Fruit fly (Drosophila melanogaster) S2 (cell line): ENCODE measurements around the gene Cyp4e3.

ENCODE experiments used
- CG8478 ChIP-seq: fragments of >200 bp; optimal IDR thresholded peaks from 2 replicates; lab custom pipeline; 2018
- CTCF ChIP-seq, 2 experiments: fragments of >200 bp; optimal IDR thresholded peaks; 2 replicates each; lab custom pipeline; 2018

Cyp4e3 gene

dm6 chr2L:9763212-9763869, 13.5 kb upstream of the Cyp4e3 start, which contains the start of the genes Taf11 and und:
Gene Taf11 (minus strand): TSS chr2L:9763262.
Gene und (plus strand): TSS chr2L:9763369.
- TF ChIP-seq CTCF (optimal IDR thresholded peaks at IDR 0.05; lab: Kevin White, UChicago) = no peak
- no peak for TF ChIP-seq CG8478 (lab: Kevin White, UChicago)

- TF ChIP-seq CTCF (optimal IDR thresholded peaks at IDR 0.05; lab: Kevin White, UChicago) = no peak
- TF ChIP-seq CG8478 (lab: Kevin White, UChicago) = no peak
These were observed 9.0 kb upstream of the Cyp4e3 start for dm6 chr2L:9758856-9759255.

- TF ChIP-seq CG8478 (lab: Kevin White, UChicago) (no peak), CTCF (optimal IDR thresholded peaks at IDR 0.05; lab: Kevin White, UChicago) (no peak)
These were observed 8.3 kb upstream of the Cyp4e3 start, which contains the start of gene zf30C for dm6 chr2L:9757990-9758814. Gene zf30C (plus strand): TSS chr2L:9758342.

dm6 chr2L:9754817-9755216, 4.9 kb upstream of the Cyp4e3 start:
- no peak for TF ChIP-seq CG8478 (lab: Kevin White, UChicago)
- TF ChIP-seq CTCF (optimal IDR thresholded peaks at IDR 0.05; lab: Kevin White, UChicago) = no peak

- no peak for TF ChIP-seq CG8478 (lab: Kevin White, UChicago)
- TF ChIP-seq CTCF (optimal IDR thresholded peaks at IDR 0.05; lab: Kevin White, UChicago) = no peak
These were observed 3.5 kb upstream of the Cyp4e3 start for dm6 chr2L:9753357-9753756.

- TF ChIP-seq CG8478 (lab: Kevin White, UChicago) = no peak
- TF ChIP-seq CTCF (optimal IDR thresholded peaks at IDR 0.05; lab: Kevin White, UChicago) = no peak
These were observed 3.3 kb downstream of the Cyp4e3 start, which contains the start of gene Nckx30C for dm6 chr2L:9746236-9747225. Gene Nckx30C (minus strand): TSS chr2L:9746495.

dm6 chr2L:9744634-9745033, 5.2 kb downstream of the Cyp4e3 start:
- no peak for TF ChIP-seq CG8478 (lab: Kevin White, UChicago)
- no peak for TF ChIP-seq CTCF (optimal IDR thresholded peaks at IDR 0.05; lab: Kevin White, UChicago)

- TF ChIP-seq CG8478 (lab: Kevin White, UChicago) = no peak
- no peak for TF ChIP-seq CTCF (optimal IDR thresholded peaks at IDR 0.05; lab: Kevin White, UChicago)
These were observed 6.0 kb downstream of the Cyp4e3 start for dm6 chr2L:9743823-9744222.

dm6 chr2L:9739685-9740084, 10.2 kb downstream of the Cyp4e3 start:
- TF ChIP-seq CG8478 (lab: Kevin White, UChicago) (no peak), CTCF (optimal IDR thresholded peaks at IDR 0.05; lab: Kevin White, UChicago) (no peak)

dm6 chr2L:9737803-9738202, 12.1 kb downstream of the Cyp4e3 start:
- TF ChIP-seq CG8478 (lab: Kevin White, UChicago) (no peak), CTCF (optimal IDR thresholded peaks at IDR 0.05; lab: Kevin White, UChicago) (no peak)

- no peak for TF ChIP-seq CG8478 (lab: Kevin White, UChicago)
- TF ChIP-seq CTCF (optimal IDR thresholded peaks at IDR 0.05; lab: Kevin White, UChicago) = no peak
These were observed 12.5 kb downstream of the Cyp4e3 start for dm6 chr2L:9737360-9737759.

- no peak for TF ChIP-seq CTCF (optimal IDR thresholded peaks at IDR 0.05; lab: Kevin White, UChicago)
- no peak for TF ChIP-seq CG8478 (lab: Kevin White, UChicago)
These were observed 13.7 kb downstream of the Cyp4e3 start, which contains the start of gene CG13117 for dm6 chr2L:9736000-9736695. Gene CG13117 (plus strand): TSS chr2L:9736645.

dm6 chr2L:9734134-9734533, 15.7 kb downstream of the Cyp4e3 start:
- TF ChIP-seq CTCF (optimal IDR thresholded peaks at IDR 0.05; lab: Kevin White, UChicago) (no peak), CG8478 (lab: Kevin White, UChicago) (no peak)
